Fruit fly (Drosophila melanogaster): ENCODE results near the gene Obp83b.

- TF ChIP-seq CG7368 (GFP tag; optimal IDR thresholded peaks at IDR 0.05), result no peak
- no peak for TF ChIP-seq Blimp-1 (GFP tag; optimal IDR thresholded peaks at IDR 0.05)
- no peak for TF ChIP-seq Sox15 (GFP tag; optimal IDR thresholded peaks at IDR 0.05)
- peak; percentile 32 for TF ChIP-seq CG9139 (GFP tag; optimal IDR thresholded peaks at IDR 0.05)
- TF ChIP-seq OdsH (GFP tag; optimal IDR thresholded peaks at IDR 0.05), result no peak
- no peak for TF ChIP-seq dac (GFP tag; optimal IDR thresholded peaks at IDR 0.05)
- no peak for TF ChIP-seq spab (GFP tag; optimal IDR thresholded peaks at IDR 0.05)
Measured at dm6 chr3R:6008202-6009062, 31.8 kb upstream of the Obp83b start, which contains the start of gene Rm62.

All from whole organism, prepupa.